Fruit fly (Drosophila melanogaster) whole organism, adult: ENCODE measurements around the gene Cpn.

ENCODE experiments used
- CG11617 ChIP-seq: fragments of 200-800 bp; sonication (Bioruptor generic); optimal IDR thresholded peaks from 2 replicates; lab custom pipeline; 2017; ENCODE audit warnings: mild to moderate bottlenecking, missing biosample characterization, missing genetic modification reagents, missing genetic modification characterization
- CG12768 ChIP-seq: fragments of 200-800 bp; sonication (Bioruptor generic); optimal IDR thresholded peaks from 2 replicates; lab custom pipeline; 2017; ENCODE audit warnings: missing biosample characterization, missing genetic modification characterization, mild to moderate bottlenecking, moderate library complexity, missing genetic modification reagents
- CG33017 ChIP-seq: fragments of 200-800 bp; sonication (Bioruptor generic); optimal IDR thresholded peaks from 2 replicates; lab custom pipeline; 2018; ENCODE audit warnings: missing biosample characterization, mild to moderate bottlenecking, missing genetic modification characterization, moderate library complexity
- CG5204 ChIP-seq: fragments of 200-800 bp; sonication (Bioruptor generic); optimal IDR thresholded peaks from 2 replicates; lab custom pipeline; 2016; ENCODE audit warnings: missing biosample characterization, missing genetic modification characterization
- CG7101 ChIP-seq: fragments of 200-800 bp; sonication (Bioruptor generic); optimal IDR thresholded peaks from 2 replicates; lab custom pipeline; 2018; ENCODE audit warnings: missing biosample characterization, mild to moderate bottlenecking, missing genetic modification characterization, moderate library complexity
- Clk ChIP-seq: fragments of 200-800 bp; sonication (Bioruptor generic); optimal IDR thresholded peaks from 2 replicates; lab custom pipeline; 2017; ENCODE audit warnings: missing biosample characterization, missing genetic modification characterization
- Crg-1 ChIP-seq: fragments of 200-800 bp; sonication (Bioruptor generic); optimal IDR thresholded peaks from 2 replicates; lab custom pipeline; 2016; ENCODE audit warnings: missing biosample characterization, missing genetic modification characterization
- Hr96 ChIP-seq: fragments of 200-800 bp; sonication (Bioruptor generic); optimal IDR thresholded peaks from 2 replicates; lab custom pipeline; 2016; ENCODE audit warnings: missing biosample characterization, missing genetic modification characterization
- Mnt ChIP-seq: fragments of 200-800 bp; sonication (Bioruptor generic); optimal IDR thresholded peaks from 2 replicates; lab custom pipeline; 2016; ENCODE audit warnings: missing biosample characterization, mild to moderate bottlenecking, missing genetic modification characterization
- bab1 ChIP-seq: fragments of 200-800 bp; sonication (Bioruptor generic); optimal IDR thresholded peaks from 3 replicates; lab custom pipeline; 2019; ENCODE audit warnings: missing biosample characterization, mild to moderate bottlenecking, missing genetic modification characterization, moderate library complexity
- cic ChIP-seq: fragments of 200-800 bp; sonication (Bioruptor generic); optimal IDR thresholded peaks from 2 replicates; lab custom pipeline; 2017; ENCODE audit warnings: missing biosample characterization, mild to moderate bottlenecking, missing genetic modification characterization, moderate library complexity
- kay ChIP-seq: fragments of 200-800 bp; sonication (Bioruptor generic); peaks from one replicate; lab custom pipeline; 2016; ENCODE audit warnings: missing biosample characterization, missing genetic modification characterization, borderline replicate concordance
- tj ChIP-seq: fragments of 200-800 bp; sonication (Bioruptor generic); optimal IDR thresholded peaks from 3 replicates; lab custom pipeline; 2017; ENCODE audit warnings: missing biosample characterization, mild to moderate bottlenecking, missing genetic modification characterization, moderate library complexity
- toe ChIP-seq: fragments of 200-800 bp; sonication (Bioruptor generic); optimal IDR thresholded peaks from 2 replicates; lab custom pipeline; 2016; ENCODE audit warnings: missing biosample characterization, missing genetic modification characterization

DNA sequence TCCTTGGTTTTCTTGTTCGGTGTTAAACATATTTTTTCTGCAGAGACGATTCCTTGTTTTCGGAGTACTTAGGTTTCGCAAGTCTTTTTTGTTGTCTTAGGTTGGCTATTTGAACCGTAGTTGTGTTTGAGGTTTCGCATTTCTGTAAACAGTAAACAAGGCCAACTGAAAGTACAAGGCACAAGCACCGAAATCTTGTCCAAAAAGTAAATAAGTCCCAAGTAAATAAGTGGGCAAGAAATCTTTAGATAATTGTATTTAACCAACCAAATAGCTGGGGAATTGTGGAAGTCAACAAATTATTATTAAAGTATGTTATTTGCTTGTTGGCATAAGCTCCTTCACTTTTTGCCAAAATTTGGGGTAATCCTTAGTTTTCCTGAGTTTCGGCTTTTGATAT lies 52.3 kb downstream of the Cpn start:
- TF ChIP-seq CG12768 (GFP tag; lab: Kevin White, UChicago) (no peak), kay (no peak), Hr96 (no peak), CG7101 (no peak), Crg-1 (GFP tag; lab: Kevin White, UChicago) (no peak), CG11617 (GFP tag; lab: Kevin White, UChicago) (no peak), cic (GFP tag; lab: Kevin White, UChicago) (no peak), toe (GFP tag; lab: Kevin White, UChicago) (no peak), tj (GFP tag; lab: Kevin White, UChicago) (no peak), Clk (GFP tag; lab: Kevin White, UChicago) (no peak), Mnt (GFP tag; lab: Kevin White, UChicago) (no peak), bab1 (GFP tag; lab: Kevin White, UChicago) (no peak), CG5204 (no peak), CG33017 (tag; lab: Kevin White, UChicago) (no peak)
